Worm (Caenorhabditis elegans): ENCODE data around the gene C09G5.14.

Gene C09G5.14

ce11 chrII:10693655-10694054, 29.3 kb downstream of the C09G5.14 start, which contains the start of gene gbh-1:
TSS of gene gbh-1 (minus strand) at chrII:10693803.
- TF ChIP-seq mdl-1 (tag; optimal IDR thresholded peaks at IDR 0.05) (peak in 1 of 2 experiments; percentile 73), mxl-3 (GFP tag; optimal IDR thresholded peaks at IDR 0.05) (peak; percentile 50), nhr-10 (tag; optimal IDR thresholded peaks at IDR 0.05) (no peak), madf-9 (GFP tag; conservative IDR thresholded peaks at IDR 0.05) (peak; percentile 73), hlh-11 (tag; optimal IDR thresholded peaks at IDR 0.05) (peak; percentile 59), daf-16 (GFP tag; optimal IDR thresholded peaks at IDR 0.05) (no peak), daf-16 (tag; optimal IDR thresholded peaks at IDR 0.05) (peak; percentile 31), hif-1 (tag; optimal IDR thresholded peaks at IDR 0.05) (peak in 1 of 2 experiments; percentile 73), php-3 (GFP tag; IDR thresholded peaks at IDR 0.05) (0 out of 2 replicates have a peak, but pooled peaks have one; percentile 22), nhr-28 (tag; optimal IDR thresholded peaks at IDR 0.05) (peak; percentile 99), sdz-12 (GFP tag; optimal IDR thresholded peaks at IDR 0.05) (no peak), dmd-9 (GFP tag; IDR thresholded peaks at IDR 0.05) (no peak), nhr-48 (tag; optimal IDR thresholded peaks at IDR 0.05) (peak; percentile 32), saeg-2 (GFP tag; IDR thresholded peaks at IDR 0.05) (no peak)

DNA sequence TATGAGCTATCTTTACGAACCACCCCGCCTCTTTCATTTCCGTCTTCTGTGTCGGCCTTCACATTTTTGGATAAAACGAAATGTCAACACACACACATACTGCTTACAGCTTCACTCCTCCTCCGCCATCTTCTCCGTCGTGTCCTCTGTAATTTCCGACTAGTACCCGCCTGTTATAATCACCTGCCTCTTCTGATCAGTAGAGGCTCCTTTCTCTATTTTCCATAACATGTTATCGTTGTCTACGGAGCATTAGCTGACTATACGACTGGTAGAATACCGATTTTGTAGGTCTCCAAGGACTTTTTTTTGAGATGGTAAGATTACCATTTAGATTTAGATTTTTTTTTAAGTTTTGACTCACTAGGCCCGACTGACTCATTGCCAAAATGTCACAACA, 38.0 kb downstream of the C09G5.14 start:
- no peak for TF ChIP-seq nhr-28 (tag; optimal IDR thresholded peaks at IDR 0.05)
- peak; percentile 91 for TF ChIP-seq aha-1 (tag)
- TF ChIP-seq spr-3 (GFP tag; optimal IDR thresholded peaks at IDR 0.05), result no peak
- no peak for TF ChIP-seq ZK546.5 (tag; optimal IDR thresholded peaks at IDR 0.05)

DNA sequence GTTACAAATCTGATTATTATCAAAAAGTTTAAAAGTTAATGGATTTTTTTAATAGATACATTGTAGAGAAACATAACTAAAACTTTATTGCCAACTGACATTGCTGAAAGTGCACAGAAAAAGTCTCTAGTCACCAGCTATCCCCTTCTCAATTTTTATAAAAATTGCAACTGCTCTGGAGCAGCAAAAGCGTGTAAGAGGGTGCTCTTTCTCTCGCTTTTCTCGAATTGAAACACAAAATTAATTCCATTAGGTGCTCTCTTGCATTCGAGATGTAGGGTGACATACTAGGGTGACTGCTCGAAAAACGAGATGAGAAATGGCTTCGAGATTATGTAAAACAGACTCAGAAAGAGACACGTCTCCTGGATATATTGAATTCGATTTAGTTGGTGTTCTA, 42.4 kb downstream of the C09G5.14 start:
- TF ChIP-seq aha-1 (tag) (peak; percentile 66), rbr-2 (tag; optimal IDR thresholded peaks at IDR 0.05) (no peak)

- TF ChIP-seq saeg-2 (GFP tag; IDR thresholded peaks at IDR 0.05) (no peak), mxl-3 (GFP tag; optimal IDR thresholded peaks at IDR 0.05) (no peak), Y5F2A.4 (GFP tag; optimal IDR thresholded peaks at IDR 0.05) (no peak), sdz-12 (GFP tag; optimal IDR thresholded peaks at IDR 0.05) (no peak), zip-11 (GFP tag; IDR thresholded peaks at IDR 0.05) (no peak), ztf-7 (tag; optimal IDR thresholded peaks at IDR 0.05) (no peak), nhr-6 (tag; optimal IDR thresholded peaks at IDR 0.05) (no peak), nhr-10 (tag; optimal IDR thresholded peaks at IDR 0.05) (no peak), tra-1 (GFP tag; IDR thresholded peaks at IDR 0.05) (no peak), dmd-8 (GFP tag; IDR thresholded peaks at IDR 0.05) (no peak)
Observed at ce11 chrII:10680130-10680529, 42.8 kb downstream of the C09G5.14 start.

DNA sequence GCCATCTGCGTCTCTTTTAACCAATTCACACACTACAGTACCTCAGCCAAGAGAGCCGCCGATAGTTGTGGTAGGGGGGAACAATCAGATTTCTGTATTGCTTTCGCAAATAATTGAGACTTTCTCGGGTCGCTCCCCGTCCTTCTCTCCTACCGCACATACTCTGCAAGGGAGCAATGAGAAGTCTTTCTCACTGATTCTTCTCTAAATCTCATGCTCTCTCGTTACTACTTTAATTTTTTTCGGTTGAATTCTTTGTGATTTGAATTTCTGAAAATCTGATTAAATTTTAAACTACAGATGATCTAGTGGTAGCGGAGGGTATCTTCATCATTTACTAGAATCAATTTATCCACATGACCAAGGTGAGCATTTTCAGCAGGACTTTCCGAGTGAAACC, 47.7 kb downstream of the C09G5.14 start, which contains the start of gene ptb-1:
Gene ptb-1, plus strand, starts transcription at position 301 of the 400 bp plus-strand sequence.
- no peak for TF ChIP-seq hlh-11 (tag; optimal IDR thresholded peaks at IDR 0.05)
- no peak for TF ChIP-seq Y75B8A.6 (GFP tag; IDR thresholded peaks at IDR 0.05)
- TF ChIP-seq nhr-6 (tag; optimal IDR thresholded peaks at IDR 0.05), result no peak
- TF ChIP-seq set-16 (GFP tag; IDR thresholded peaks at IDR 0.05), result no peak
- no peak for TF ChIP-seq attf-4 (tag; optimal IDR thresholded peaks at IDR 0.05)
- TF ChIP-seq lin-29 (GFP tag; IDR thresholded peaks at IDR 0.05), result no peak
- TF ChIP-seq mep-1 (tag; optimal IDR thresholded peaks at IDR 0.05), result no peak
- TF ChIP-seq hmg-1.1 (GFP tag; IDR thresholded peaks at IDR 0.05), result no peak
- TF ChIP-seq ceh-28 (tag; optimal IDR thresholded peaks at IDR 0.05), result no peak
- TF ChIP-seq nhr-237 (tag; optimal IDR thresholded peaks at IDR 0.05), result no peak
- no peak for TF ChIP-seq snpc-4 (tag; optimal IDR thresholded peaks at IDR 0.05)
- no peak for TF ChIP-seq nhr-48 (tag; optimal IDR thresholded peaks at IDR 0.05)
- no peak for TF ChIP-seq T26A8.4 (GFP tag; IDR thresholded peaks at IDR 0.05)
- TF ChIP-seq F44E2.7 (GFP tag; IDR thresholded peaks at IDR 0.05), result no peak
